Worm (Caenorhabditis elegans) whole organism, mixed stage, embryonic: ENCODE data around the gene ddl-3.

Source experiments
- M03D4.4 ChIP-seq: sonication (generic microtip); optimal IDR thresholded peaks from 2 replicates; lab custom pipeline; 2017; ENCODE audit warnings: mild to moderate bottlenecking, missing genetic modification characterization, missing compliant biosample characterization
- bed-3 ChIP-seq: fragments of 200-800 bp; sonication (Bioruptor generic); optimal IDR thresholded peaks from 3 replicates; lab custom pipeline; 2018; ENCODE audit warnings: mild to moderate bottlenecking, missing genetic modification characterization, moderate library complexity, missing compliant biosample characterization
- blmp-1 ChIP-seq: fragments of 150-350 bp; optimal IDR thresholded peaks from 2 replicates; lab custom pipeline; 2014; ENCODE audit warnings: missing biosample characterization, missing genetic modification characterization
- ceh-39 ChIP-seq: fragments of 150-350 bp; optimal IDR thresholded peaks from 2 replicates; lab custom pipeline; 2014; ENCODE audit warnings: missing biosample characterization, missing genetic modification characterization
- ceh-43 ChIP-seq: fragments of 200-800 bp; sonication (Bioruptor generic); optimal IDR thresholded peaks from 2 replicates; lab custom pipeline; 2018; ENCODE audit warnings: mild to moderate bottlenecking, missing genetic modification characterization, moderate library complexity, missing compliant biosample characterization
- ceh-83 ChIP-seq: fragments of 200-800 bp; sonication (Bioruptor generic); optimal IDR thresholded peaks from 2 replicates; lab custom pipeline; 2018; ENCODE audit warnings: mild to moderate bottlenecking, missing genetic modification characterization, missing compliant biosample characterization
- ces-1 ChIP-seq: fragments of 150-350 bp; optimal IDR thresholded peaks from 2 replicates; lab custom pipeline; 2014; ENCODE audit warnings: missing biosample characterization, missing genetic modification reagents, missing genetic modification characterization
- cnd-1 ChIP-seq: fragments of 200-800 bp; sonication (Bioruptor generic); optimal IDR thresholded peaks from 2 replicates; lab custom pipeline; 2018; ENCODE audit warnings: mild to moderate bottlenecking, missing genetic modification characterization, missing compliant biosample characterization
- drap-1 ChIP-seq: fragments of 200-800 bp; sonication (Bioruptor generic); optimal IDR thresholded peaks from 3 replicates; lab custom pipeline; 2018; ENCODE audit warnings: mild to moderate bottlenecking, missing genetic modification characterization, missing compliant biosample characterization
- elt-1 ChIP-seq: sonication (generic microtip); optimal IDR thresholded peaks from 2 replicates; lab custom pipeline; 2017; ENCODE audit warnings: missing genetic modification characterization, mild to moderate bottlenecking, missing compliant biosample characterization, antibody characterized with exemption, moderate library complexity, borderline replicate concordance; ENCODE audit not compliant: insufficient read depth
- elt-3 ChIP-seq: fragments of 150-350 bp; optimal IDR thresholded peaks from 2 replicates; lab custom pipeline; 2014; ENCODE audit warnings: missing biosample characterization, missing genetic modification characterization
- flh-1 ChIP-seq: fragments of 200-800 bp; sonication (Bioruptor generic); optimal IDR thresholded peaks from 2 replicates; lab custom pipeline; 2018; ENCODE audit warnings: mild to moderate bottlenecking, missing genetic modification characterization, moderate library complexity, missing compliant biosample characterization
- ham-2 ChIP-seq: fragments of 200-800 bp; sonication (Bioruptor generic); optimal IDR thresholded peaks from 2 replicates; lab custom pipeline; 2018; ENCODE audit warnings: mild to moderate bottlenecking, missing genetic modification characterization, missing compliant biosample characterization
- hlh-1 ChIP-seq: fragments of 150-350 bp; optimal IDR thresholded peaks from 2 replicates; lab custom pipeline; 2014; ENCODE audit warnings: missing biosample characterization, missing genetic modification reagents, missing genetic modification characterization
- lin-13 ChIP-seq: fragments of 150-350 bp; optimal IDR thresholded peaks from 2 replicates; lab custom pipeline; 2014; ENCODE audit warnings: missing biosample characterization, missing genetic modification characterization
- lin-32 ChIP-seq: fragments of 200-800 bp; sonication (Bioruptor generic); optimal IDR thresholded peaks from 2 replicates; lab custom pipeline; 2018; ENCODE audit warnings: mild to moderate bottlenecking, missing genetic modification characterization, missing compliant biosample characterization
- lsy-2 ChIP-seq: fragments of 150-350 bp; optimal IDR thresholded peaks from 2 replicates; lab custom pipeline; 2014; ENCODE audit warnings: missing biosample characterization, missing genetic modification characterization
- mab-5 ChIP-seq: fragments of 150-350 bp; optimal IDR thresholded peaks from 2 replicates; lab custom pipeline; 2014; ENCODE audit warnings: missing biosample characterization, missing genetic modification characterization
- mep-1 ChIP-seq: fragments of 150-350 bp; optimal IDR thresholded peaks from 2 replicates; lab custom pipeline; 2017; ENCODE audit warnings: missing biosample characterization, missing genetic modification reagents, missing genetic modification characterization, inconsistent platforms
- mls-2 ChIP-seq: sonication (generic microtip); optimal IDR thresholded peaks from 2 replicates; lab custom pipeline; 2016; ENCODE audit warnings: mild to moderate bottlenecking, missing genetic modification characterization, moderate library complexity, missing compliant biosample characterization
- nhr-12 ChIP-seq: fragments of 150-350 bp; optimal IDR thresholded peaks from 2 replicates; lab custom pipeline; 2014; ENCODE audit warnings: missing biosample characterization, missing genetic modification characterization
- nhr-2 ChIP-seq: fragments of 150-350 bp; optimal IDR thresholded peaks from 2 replicates; lab custom pipeline; 2014; ENCODE audit warnings: missing biosample characterization, missing genetic modification characterization
- nhr-237 ChIP-seq: fragments of 150-350 bp; optimal IDR thresholded peaks from 2 replicates; lab custom pipeline; 2014; ENCODE audit warnings: missing biosample characterization, missing genetic modification characterization
- nhr-28 ChIP-seq: fragments of 150-350 bp; optimal IDR thresholded peaks from 2 replicates; lab custom pipeline; 2014; ENCODE audit warnings: missing biosample characterization, missing genetic modification characterization
- nhr-76 ChIP-seq: sonication (generic microtip); optimal IDR thresholded peaks from 2 replicates; lab custom pipeline; 2017; ENCODE audit warnings: missing biosample characterization, missing genetic modification characterization
- pha-4 ChIP-seq: fragments of 150-350 bp; optimal IDR thresholded peaks from 2 replicates; lab custom pipeline; 2018; ENCODE audit warnings: missing biosample characterization, missing genetic modification reagents, missing genetic modification characterization
- sem-2 ChIP-seq: fragments of 200-800 bp; sonication (Bioruptor generic); optimal IDR thresholded peaks from 2 replicates; lab custom pipeline; 2018; ENCODE audit warnings: mild to moderate bottlenecking, missing genetic modification characterization, missing compliant biosample characterization
- snpc-4 ChIP-seq: fragments of 150-350 bp; optimal IDR thresholded peaks from 2 replicates; lab custom pipeline; 2014; ENCODE audit warnings: missing biosample characterization, missing genetic modification characterization
- sptf-1 ChIP-seq: sonication (generic microtip); optimal IDR thresholded peaks from 2 replicates; lab custom pipeline; 2017; ENCODE audit warnings: mild to moderate bottlenecking, missing genetic modification characterization, moderate library complexity, missing compliant biosample characterization
- tbx-8 ChIP-seq: fragments of 200-800 bp; sonication (Bioruptor generic); optimal IDR thresholded peaks from 2 replicates; lab custom pipeline; 2018; ENCODE audit warnings: mild to moderate bottlenecking, missing genetic modification characterization, moderate library complexity, missing compliant biosample characterization
- unc-120 ChIP-seq: sonication (generic microtip); optimal IDR thresholded peaks from 2 replicates; lab custom pipeline; 2017; ENCODE audit warnings: missing genetic modification characterization, missing compliant biosample characterization; ENCODE audit not compliant: poor library complexity, severe bottlenecking
- unc-39 ChIP-seq: fragments of 150-350 bp; optimal IDR thresholded peaks from 2 replicates; lab custom pipeline; 2014; ENCODE audit warnings: missing biosample characterization, missing genetic modification characterization
- unc-62 ChIP-seq: fragments of 150-350 bp; optimal IDR thresholded peaks from 2 replicates; lab custom pipeline; 2014; ENCODE audit warnings: missing biosample characterization, missing genetic modification reagents, missing genetic modification characterization
- zip-8 ChIP-seq: fragments of 150-350 bp; optimal IDR thresholded peaks from 2 replicates; lab custom pipeline; 2014; ENCODE audit warnings: missing biosample characterization, missing genetic modification characterization
- ztf-11 ChIP-seq: fragments of 150-350 bp; optimal IDR thresholded peaks from 2 replicates; lab custom pipeline; 2014; ENCODE audit warnings: missing biosample characterization, missing genetic modification characterization

ddl-3 gene

ce11 chrII:14360675-14361074 is 16.4 kb upstream of the ddl-3 start:
- TF ChIP-seq flh-1 (GFP tag; lab: Kevin White, UChicago) (no peak), elt-3 (tag; lab: Kevin White, UChicago) (no peak), lin-32 (no peak), ces-1 (GFP tag; lab: Kevin White, UChicago) (no peak), blmp-1 (no peak), ceh-83 (GFP tag; lab: Kevin White, UChicago) (no peak)

- no peak for TF ChIP-seq drap-1 (GFP tag; lab: Kevin White, UChicago)
- TF ChIP-seq, all 35 proteins: peak for 0
Measured at ce11 chrII:14359007-14359406, 14.8 kb upstream of the ddl-3 start.

ce11 chrII:14357936-14358416 is 13.7 kb upstream of the ddl-3 start, which contains the start of the genes agl-1 and pfs-2:
agl-1 (minus strand) TSS chrII:14358113.
pfs-2 (plus strand) TSS chrII:14358366.
- TF ChIP-seq elt-3 (tag; lab: Kevin White, UChicago) (no peak), nhr-2 (tag; lab: Kevin White, UChicago) (no peak), pha-4 (peak; percentile 57), cnd-1 (no peak), mep-1 (tag; lab: Kevin White, UChicago) (peak; percentile 82), zip-8 (tag; lab: Kevin White, UChicago) (no peak), ces-1 (GFP tag; lab: Kevin White, UChicago) (peak; percentile 51), lin-32 (no peak), nhr-28 (tag; lab: Kevin White, UChicago) (no peak), mab-5 (no peak), drap-1 (GFP tag; lab: Kevin White, UChicago) (no peak), lin-13 (tag; lab: Kevin White, UChicago) (peak; percentile 49), bed-3 (GFP tag; lab: Kevin White, UChicago) (no peak), blmp-1 (no peak), nhr-237 (tag; lab: Kevin White, UChicago) (peak; percentile 76), unc-62 (GFP tag; lab: Kevin White, UChicago) (no peak), unc-39 (tag; lab: Kevin White, UChicago) (no peak), hlh-1 (tag; lab: Kevin White, UChicago) (peak; percentile 48), nhr-12 (tag; lab: Kevin White, UChicago) (no peak), M03D4.4 (tag; lab: Kevin White, UChicago) (peak; percentile 50), ceh-43 (GFP tag; lab: Kevin White, UChicago) (peak; percentile 46), mls-2 (peak; percentile 35), snpc-4 (tag; lab: Kevin White, UChicago) (no peak), tbx-8 (no peak), sem-2 (no peak), flh-1 (GFP tag; lab: Kevin White, UChicago) (no peak), ceh-83 (GFP tag; lab: Kevin White, UChicago) (no peak), ceh-39 (peak; percentile 72), nhr-76 (tag; lab: Kevin White, UChicago) (no peak), lsy-2 (tag; lab: Kevin White, UChicago) (peak; percentile 85), ham-2 (no peak), sptf-1 (tag; lab: Kevin White, UChicago) (peak; percentile 55), elt-1 (no peak), ztf-11 (no peak), unc-120 (tag; lab: Kevin White, UChicago) (peak; percentile 12)

ce11 chrII:14351352-14351751 is 7.1 kb upstream of the ddl-3 start:
- TF ChIP-seq mls-2 (no peak), tbx-8 (no peak), hlh-1 (tag; lab: Kevin White, UChicago) (no peak), zip-8 (tag; lab: Kevin White, UChicago) (no peak), ham-2 (no peak), bed-3 (GFP tag; lab: Kevin White, UChicago) (no peak), pha-4 (no peak), ztf-11 (no peak), snpc-4 (tag; lab: Kevin White, UChicago) (no peak), nhr-237 (tag; lab: Kevin White, UChicago) (no peak), elt-1 (no peak), ceh-43 (GFP tag; lab: Kevin White, UChicago) (no peak), unc-120 (tag; lab: Kevin White, UChicago) (no peak), nhr-2 (tag; lab: Kevin White, UChicago) (no peak), mab-5 (no peak), lsy-2 (tag; lab: Kevin White, UChicago) (no peak), cnd-1 (no peak), unc-39 (tag; lab: Kevin White, UChicago) (no peak), ces-1 (GFP tag; lab: Kevin White, UChicago) (no peak), ceh-83 (GFP tag; lab: Kevin White, UChicago) (no peak)
